Worm (Caenorhabditis elegans): ENCODE measurements around the gene osm-10.

DNA sequence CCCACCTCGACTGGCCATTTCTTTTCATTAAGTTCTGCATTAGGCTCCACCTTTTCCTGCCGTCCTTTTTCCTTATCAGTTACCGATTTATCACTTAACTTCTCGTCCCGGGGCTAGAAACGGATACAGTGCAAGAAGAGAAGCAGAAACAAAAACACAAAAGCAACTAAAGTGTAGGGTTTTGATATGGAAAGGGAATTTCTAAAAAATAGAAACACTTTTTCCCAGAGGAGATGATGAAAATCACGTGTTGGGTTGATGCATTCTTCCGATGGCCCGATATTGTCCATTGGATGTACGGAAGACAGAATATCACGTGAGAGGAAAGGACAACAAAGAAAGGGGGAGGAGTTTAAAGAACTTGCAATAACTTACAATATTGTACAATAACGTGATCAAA is 29.7 kb downstream of the osm-10 start:
- TF ChIP-seq Y53F4B.3 (GFP tag; IDR thresholded peaks at IDR 0.05) (no peak), ceh-58 (GFP tag; IDR thresholded peaks at IDR 0.05) (no peak)
